Worm (Caenorhabditis elegans): ENCODE results near the gene fnip-2.
"Not testable (repeated sequence)": the region's sequence is repeated elsewhere in the genome, so short reads cannot be mapped to it uniquely, and the experiment has no call there.

The fnip-2 gene

DNA sequence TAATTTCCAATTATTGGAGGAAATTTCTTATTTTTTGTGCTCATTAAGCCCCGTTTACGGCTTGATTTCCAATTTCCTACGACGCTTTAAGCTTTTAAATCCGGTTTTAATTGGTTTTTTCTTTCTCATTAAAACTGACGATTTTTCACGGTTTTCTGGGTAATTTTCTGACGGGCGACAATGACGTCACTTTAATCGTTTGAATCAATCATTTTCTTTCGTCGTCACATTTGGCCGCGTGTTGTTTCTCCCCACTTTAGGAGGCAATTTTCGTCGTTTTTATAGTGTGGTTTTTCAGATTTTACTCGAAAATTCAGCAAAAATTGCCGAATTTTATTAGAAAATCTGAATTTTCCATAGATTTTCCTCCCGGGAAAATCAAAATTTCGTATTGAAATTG, 29.6 kb upstream of the fnip-2 start:
- no peak for TF ChIP-seq unc-62 (GFP tag; optimal IDR thresholded peaks at IDR 0.05)
- TF ChIP-seq lsl-1 (GFP tag; optimal IDR thresholded peaks at IDR 0.05): no peak
- peak; percentile 60 for TF ChIP-seq atf-7 (tag; optimal IDR thresholded peaks at IDR 0.05)

- TF ChIP-seq madf-8 (GFP tag; conservative IDR thresholded peaks at IDR 0.05): no peak
- no peak for TF ChIP-seq athp-1 (tag; optimal IDR thresholded peaks at IDR 0.05)
- no peak for TF ChIP-seq nhr-90 (tag; optimal IDR thresholded peaks at IDR 0.05)
- no peak for TF ChIP-seq nfya-2 (GFP tag; IDR thresholded peaks at IDR 0.05)
- TF ChIP-seq Y53F4B.3 (GFP tag; IDR thresholded peaks at IDR 0.05): no peak
- TF ChIP-seq akir-1 (GFP tag; optimal IDR thresholded peaks at IDR 0.05): no peak
- no peak for TF ChIP-seq sptf-2 (GFP tag; optimal IDR thresholded peaks at IDR 0.05)
- TF ChIP-seq egrh-3 (GFP tag; IDR thresholded peaks at IDR 0.05): no peak
- TF ChIP-seq madf-10 (tag; optimal IDR thresholded peaks at IDR 0.05): no peak
- no peak for TF ChIP-seq him-1 (tag; optimal IDR thresholded peaks at IDR 0.05)
- TF ChIP-seq ztf-25 (GFP tag; IDR thresholded peaks at IDR 0.05): no peak
- TF ChIP-seq hmg-20 (GFP tag; IDR thresholded peaks at IDR 0.05): no peak
Observed at ce11 chrIV:2193558-2193957, 29.1 kb upstream of the fnip-2 start.

ce11 chrIV:2195598-2195997, 27.0 kb upstream of the fnip-2 start:
- TF ChIP-seq let-607 (tag; optimal IDR thresholded peaks at IDR 0.05): no peak
- TF ChIP-seq nhr-27 (tag; optimal IDR thresholded peaks at IDR 0.05): no peak
- no peak for TF ChIP-seq pha-4 (tag; optimal IDR thresholded peaks at IDR 0.05)
- TF ChIP-seq dox-1 (GFP tag; IDR thresholded peaks at IDR 0.05): no peak
- TF ChIP-seq mxl-1 (tag; optimal IDR thresholded peaks at IDR 0.05): no peak

ce11 chrIV:2198741-2199140, 23.9 kb upstream of the fnip-2 start, which contains the start of gene Y71G10AR.4:
TSS of gene Y71G10AR.4 (plus strand) at chrIV:2199041.
- TF ChIP-seq K12H6.12 (tag; optimal IDR thresholded peaks at IDR 0.05) (no peak), akir-1 (GFP tag; optimal IDR thresholded peaks at IDR 0.05) (no peak), hlh-26 (GFP tag; conservative IDR thresholded peaks at IDR 0.05) (no peak), F23B12.7 (tag; optimal IDR thresholded peaks at IDR 0.05; ENCODE audit: insufficient read depth) (no peak), B0019.2 (GFP tag; conservative IDR thresholded peaks at IDR 0.05) (no peak), ztf-6 (GFP tag; IDR thresholded peaks at IDR 0.05) (no peak)

DNA sequence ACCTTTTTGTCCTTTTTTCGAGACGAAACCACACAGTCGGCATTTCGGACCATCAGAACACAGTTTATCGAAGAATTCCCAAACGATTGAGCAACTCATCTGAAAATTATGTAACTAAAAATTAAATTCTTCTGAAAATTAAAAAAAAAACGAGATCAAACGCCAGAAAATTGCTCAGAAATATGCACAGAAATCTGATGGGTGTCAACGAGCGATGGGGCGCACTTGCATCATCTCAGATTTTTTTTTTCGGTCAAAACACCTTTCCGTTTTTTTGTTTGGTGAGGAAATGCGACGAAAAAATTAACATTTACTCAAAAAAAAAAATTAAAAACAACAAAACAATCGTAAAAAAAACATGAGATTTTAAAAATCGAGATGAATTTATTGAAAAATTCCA, 5.9 kb upstream of the fnip-2 start, which contains the start of gene T04C4.3:
T04C4.3 (minus strand) TSS at position 101 of the 400 bp plus-strand sequence.
- not testable (repeated sequence) for TF ChIP-seq madf-6 (GFP tag; IDR thresholded peaks at IDR 0.05); atf-7 (tag; optimal IDR thresholded peaks at IDR 0.05); egl-44 (GFP tag; IDR thresholded peaks at IDR 0.05)

DNA sequence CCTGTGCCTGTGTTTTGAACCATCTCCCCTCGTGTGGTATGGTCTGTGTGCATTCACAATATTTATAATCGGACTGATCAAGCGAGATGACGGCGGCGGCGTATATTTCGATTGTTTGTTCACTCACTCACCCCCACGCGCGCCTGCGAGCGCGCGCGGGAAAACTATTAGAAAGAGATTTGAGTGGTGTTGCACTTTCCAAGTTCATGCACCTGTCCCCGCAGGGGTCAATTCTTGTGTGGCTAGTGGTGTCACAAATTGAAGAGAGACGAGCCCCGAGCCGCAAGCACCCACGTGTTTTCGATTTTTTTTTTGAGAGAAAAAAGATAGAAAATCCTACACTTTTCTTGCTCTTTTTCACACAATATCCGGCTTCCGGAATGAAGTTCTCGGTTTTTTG, 5.4 kb upstream of the fnip-2 start:
- TF ChIP-seq ets-4 (GFP tag; optimal IDR thresholded peaks at IDR 0.05) (no peak), zfh-2 (GFP tag; conservative IDR thresholded peaks at IDR 0.05) (peak; percentile 85), hsf-1 (GFP tag; IDR thresholded peaks at IDR 0.05) (0 out of 2 replicates have a peak, but pooled peaks have one; percentile 19)
